Fruit fly (Drosophila melanogaster) whole organism, prepupa: Measurements from ENCODE around the gene CG42828.

ENCODE experiments used
- CG10631 ChIP-seq: fragments of 200-800 bp; sonication (Bioruptor generic); optimal IDR thresholded peaks from 2 replicates; lab custom pipeline; 2016; ENCODE audit warnings: missing biosample characterization, missing genetic modification characterization
- CG10669 ChIP-seq: fragments of 200-800 bp; sonication (Bioruptor generic); optimal IDR thresholded peaks from 3 replicates; lab custom pipeline; 2018; ENCODE audit warnings: missing biosample characterization, mild to moderate bottlenecking, missing genetic modification characterization, moderate library complexity
- CG11294 ChIP-seq: fragments of 200-800 bp; sonication (Bioruptor generic); IDR thresholded peaks from 2 replicates; pipeline ENCODE4 v1.3.6; 2022; ENCODE audit warnings: missing biosample characterization, missing genetic modification characterization
- CG11762 ChIP-seq: fragments of 200-800 bp; sonication (Bioruptor generic); optimal IDR thresholded peaks from 3 replicates; lab custom pipeline; 2016; ENCODE audit warnings: missing biosample characterization, missing genetic modification characterization; ENCODE audit not compliant: insufficient read depth
- CG11902 ChIP-seq: fragments of 200-800 bp; sonication (Bioruptor generic); optimal IDR thresholded peaks from 3 replicates; lab custom pipeline; 2016; ENCODE audit warnings: missing biosample characterization, missing genetic modification characterization
- CG1621 ChIP-seq: fragments of 200-800 bp; sonication (Bioruptor generic); optimal IDR thresholded peaks from 3 replicates; lab custom pipeline; 2018; ENCODE audit warnings: missing biosample characterization, mild to moderate bottlenecking, missing genetic modification characterization
- CG16779 ChIP-seq: fragments of 200-800 bp; sonication (Bioruptor generic); optimal IDR thresholded peaks from 3 replicates; lab custom pipeline; 2017; ENCODE audit warnings: missing biosample characterization, mild to moderate bottlenecking, missing genetic modification characterization
- CG3032 ChIP-seq: fragments of 200-800 bp; optimal IDR thresholded peaks from 2 replicates; lab custom pipeline; 2019; ENCODE audit warnings: missing biosample characterization, mild to moderate bottlenecking, missing genetic modification characterization, moderate library complexity
- CG31627 ChIP-seq: fragments of 200-800 bp; sonication (Bioruptor generic); optimal IDR thresholded peaks from 3 replicates; lab custom pipeline; 2016; ENCODE audit warnings: missing biosample characterization, missing genetic modification characterization
- CG34406 ChIP-seq: fragments of 200-800 bp; sonication (Bioruptor generic); optimal IDR thresholded peaks from 3 replicates; lab custom pipeline; 2016; ENCODE audit warnings: missing biosample characterization, missing genetic modification characterization
- CG3919 ChIP-seq: fragments of 200-800 bp; sonication (Bioruptor generic); optimal IDR thresholded peaks from 3 replicates; lab custom pipeline; 2016; ENCODE audit warnings: missing biosample characterization, missing genetic modification characterization
- CG6163 ChIP-seq: fragments of 200-800 bp; sonication (Bioruptor generic); IDR thresholded peaks from 3 replicates; pipeline ENCODE4 v1.3.6; 2022; ENCODE audit warnings: missing biosample characterization, missing genetic modification characterization
- CG6792 ChIP-seq: fragments of 200-800 bp; sonication (Bioruptor generic); optimal IDR thresholded peaks from 3 replicates; lab custom pipeline; 2016; ENCODE audit warnings: missing biosample characterization, missing genetic modification characterization
- CG6854 ChIP-seq: fragments of 200-800 bp; sonication (Bioruptor generic); optimal IDR thresholded peaks from 2 replicates; lab custom pipeline; 2017; ENCODE audit warnings: missing biosample characterization, mild to moderate bottlenecking, missing genetic modification characterization
- CG7368 ChIP-seq: fragments of 200-800 bp; sonication (Bioruptor generic); optimal IDR thresholded peaks from 3 replicates; lab custom pipeline; 2016; ENCODE audit warnings: missing biosample characterization, missing genetic modification characterization
- CG8119 ChIP-seq: fragments of 200-800 bp; sonication (Bioruptor generic); IDR thresholded peaks from 3 replicates; pipeline ENCODE4 v1.3.6; 2022; ENCODE audit warnings: missing biosample characterization, missing genetic modification characterization
- CG8319 ChIP-seq: fragments of 200-800 bp; sonication (Bioruptor generic); optimal IDR thresholded peaks from 3 replicates; lab custom pipeline; 2016; ENCODE audit warnings: missing biosample characterization, missing genetic modification characterization
- CG8632 ChIP-seq: fragments of 200-800 bp; sonication (Bioruptor generic); optimal IDR thresholded peaks from 3 replicates; lab custom pipeline; 2016; ENCODE audit warnings: missing biosample characterization, missing genetic modification characterization
- CG9139 ChIP-seq: fragments of 200-800 bp; sonication (Bioruptor generic); optimal IDR thresholded peaks from 3 replicates; lab custom pipeline; 2017; ENCODE audit warnings: missing biosample characterization, mild to moderate bottlenecking, missing genetic modification characterization
- Eip75B ChIP-seq: fragments of 200-800 bp; sonication (Bioruptor generic); optimal IDR thresholded peaks from 3 replicates; lab custom pipeline; 2016; ENCODE audit warnings: missing biosample characterization, missing genetic modification characterization
- Eip78C ChIP-seq: fragments of 200-800 bp; sonication (Bioruptor generic); peaks from one replicate; lab custom pipeline; 2016; ENCODE audit warnings: missing biosample characterization, missing genetic modification characterization
- Eip93F ChIP-seq: fragments of 200-800 bp; sonication (Bioruptor generic); optimal IDR thresholded peaks from 2 replicates; lab custom pipeline; 2016; ENCODE audit warnings: missing biosample characterization, mild to moderate bottlenecking, missing genetic modification characterization
- Ets21C ChIP-seq: fragments of 200-800 bp; sonication (Bioruptor generic); optimal IDR thresholded peaks from 3 replicates; lab custom pipeline; 2016; ENCODE audit warnings: missing biosample characterization, missing genetic modification characterization
- Ets96B ChIP-seq: fragments of 200-800 bp; optimal IDR thresholded peaks from 2 replicates; lab custom pipeline; 2019; ENCODE audit warnings: missing biosample characterization, mild to moderate bottlenecking, missing genetic modification characterization, moderate library complexity
- Gug ChIP-seq: fragments of 200-800 bp; sonication (Bioruptor generic); IDR thresholded peaks from 2 replicates; pipeline ENCODE4 v1.3.6; 2022; ENCODE audit warnings: missing biosample characterization, missing genetic modification characterization
- Hr39 ChIP-seq: fragments of 200-800 bp; sonication (Bioruptor generic); optimal IDR thresholded peaks from 2 replicates; lab custom pipeline; 2016; ENCODE audit warnings: missing biosample characterization, missing genetic modification characterization
- Hr4 ChIP-seq: fragments of 200-800 bp; sonication (Bioruptor generic); optimal IDR thresholded peaks from 3 replicates; lab custom pipeline; 2016; ENCODE audit warnings: missing biosample characterization, missing genetic modification characterization
- Lpt ChIP-seq: fragments of 200-800 bp; sonication (Bioruptor generic); optimal IDR thresholded peaks from 3 replicates; lab custom pipeline; 2016; ENCODE audit warnings: missing biosample characterization, missing genetic modification characterization
- Met ChIP-seq: fragments of 200-800 bp; sonication (Bioruptor generic); optimal IDR thresholded peaks from 3 replicates; lab custom pipeline; 2016; ENCODE audit warnings: missing biosample characterization, missing genetic modification characterization
- OdsH ChIP-seq: fragments of 200-800 bp; sonication (Bioruptor generic); optimal IDR thresholded peaks from 3 replicates; lab custom pipeline; 2016; ENCODE audit warnings: missing biosample characterization, missing genetic modification characterization
- Sox102F ChIP-seq: fragments of 200-800 bp; sonication (Bioruptor generic); optimal IDR thresholded peaks from 2 replicates; lab custom pipeline; 2016; ENCODE audit warnings: missing biosample characterization, mild to moderate bottlenecking, missing genetic modification characterization
- Sox14 ChIP-seq: fragments of 200-800 bp; sonication (Bioruptor generic); optimal IDR thresholded peaks from 3 replicates; lab custom pipeline; 2016; ENCODE audit warnings: missing biosample characterization, missing genetic modification characterization
- Sox15 ChIP-seq: fragments of 200-800 bp; sonication (Bioruptor generic); optimal IDR thresholded peaks from 3 replicates; lab custom pipeline; 2016; ENCODE audit warnings: missing biosample characterization, missing genetic modification characterization
- achi ChIP-seq: fragments of 200-800 bp; sonication (Bioruptor generic); optimal IDR thresholded peaks from 3 replicates; lab custom pipeline; 2016; ENCODE audit warnings: missing biosample characterization, missing genetic modification characterization
- acj6 ChIP-seq: fragments of 200-800 bp; sonication (Bioruptor generic); optimal IDR thresholded peaks from 3 replicates; lab custom pipeline; 2016; ENCODE audit warnings: missing biosample characterization, missing genetic modification characterization
- eg ChIP-seq: fragments of 200-800 bp; sonication (Bioruptor generic); IDR thresholded peaks from 3 replicates; pipeline ENCODE4 v1.3.6; 2022; ENCODE audit warnings: missing biosample characterization, missing genetic modification characterization
- esn ChIP-seq: fragments of 200-800 bp; sonication (Bioruptor generic); optimal IDR thresholded peaks from 2 replicates; lab custom pipeline; 2016; ENCODE audit warnings: missing biosample characterization, mild to moderate bottlenecking, missing genetic modification characterization, moderate library complexity
- fd59A ChIP-seq: fragments of 200-800 bp; sonication (Bioruptor generic); optimal IDR thresholded peaks from 2 replicates; lab custom pipeline; 2017; ENCODE audit warnings: missing biosample characterization, mild to moderate bottlenecking, missing genetic modification characterization, missing genetic modification reagents
- fd85E ChIP-seq: fragments of 200-800 bp; sonication (Bioruptor generic); optimal IDR thresholded peaks from 3 replicates; lab custom pipeline; 2016; ENCODE audit warnings: missing biosample characterization, missing genetic modification characterization
- lz ChIP-seq: fragments of 200-800 bp; sonication (Bioruptor generic); optimal IDR thresholded peaks from 3 replicates; lab custom pipeline; 2016; ENCODE audit warnings: missing biosample characterization, missing genetic modification characterization
- pdm3 ChIP-seq: fragments of 200-800 bp; sonication (Bioruptor generic); optimal IDR thresholded peaks from 3 replicates; lab custom pipeline; 2016; ENCODE audit warnings: missing biosample characterization, missing genetic modification characterization
- salr ChIP-seq, 2 experiments: fragments of 200-800 bp; sonication (Bioruptor generic); optimal IDR thresholded peaks; 3 replicates each; lab custom pipeline; 2016 to 2018; ENCODE audit warnings: missing biosample characterization in 2 of 2, missing genetic modification characterization in 2 of 2, mild to moderate bottlenecking in 1 of 2
- spab ChIP-seq: fragments of 200-800 bp; sonication (Bioruptor generic); optimal IDR thresholded peaks from 2 replicates; lab custom pipeline; 2017; ENCODE audit warnings: missing biosample characterization, mild to moderate bottlenecking, missing genetic modification characterization, missing genetic modification reagents
- ss ChIP-seq, 2 experiments: fragments of 200-800 bp; sonication (Bioruptor generic); optimal IDR thresholded peaks; 2 replicates in 1 of 2; 3 replicates in 1 of 2; lab custom pipeline; 2017 to 2018; ENCODE audit warnings: mild to moderate bottlenecking in 2 of 2, missing biosample characterization in 2 of 2, missing genetic modification characterization in 2 of 2, moderate library complexity in 1 of 2
- topi ChIP-seq: fragments of 200-800 bp; sonication (Bioruptor generic); optimal IDR thresholded peaks from 3 replicates; lab custom pipeline; 2016; ENCODE audit warnings: missing biosample characterization, missing genetic modification characterization
- vri ChIP-seq: fragments of 200-800 bp; sonication (Bioruptor generic); optimal IDR thresholded peaks from 3 replicates; lab custom pipeline; 2016; ENCODE audit warnings: missing biosample characterization, mild to moderate bottlenecking, missing genetic modification characterization

CG42828 gene

dm6 chr3R:23347432-23348305, 25.8 kb upstream of the CG42828 start, which contains the start of gene PolE1 (continued):
- TF ChIP-seq CG11762 (GFP tag; lab: Kevin White, UChicago) (no peak), pdm3 (GFP tag; lab: Kevin White, UChicago) (peak; percentile 9), Sox14 (GFP tag; lab: Kevin White, UChicago) (peak; percentile 11), CG6854 (no peak), eg (GFP tag; lab: Robert Waterston, UW) (no peak; the same call in 2 of the 3 replicates), vri (peak; percentile 6), CG31627 (GFP tag; lab: Kevin White, UChicago) (peak; percentile 9), Lpt (no peak), achi (GFP tag; lab: Kevin White, UChicago) (no peak), Ets96B (tag; lab: Kevin White, UChicago) (no peak), Hr4 (GFP tag; lab: Kevin White, UChicago) (no peak), CG8632 (GFP tag; lab: Kevin White, UChicago) (no peak), Eip75B (GFP tag; lab: Kevin White, UChicago) (no peak), CG34406 (no peak), CG16779 (tag; lab: Kevin White, UChicago) (no peak), CG1621 (tag; lab: Kevin White, UChicago) (no peak), Eip93F (no peak), CG3032 (tag; lab: Kevin White, UChicago) (peak; percentile 23), Met (GFP tag; lab: Kevin White, UChicago) (no peak), CG10669 (GFP tag; lab: Kevin White, UChicago) (no peak), salr (GFP tag; optimal IDR thresholded peaks at IDR 0.05; lab: Kevin White, UChicago) (no peak)

DNA sequence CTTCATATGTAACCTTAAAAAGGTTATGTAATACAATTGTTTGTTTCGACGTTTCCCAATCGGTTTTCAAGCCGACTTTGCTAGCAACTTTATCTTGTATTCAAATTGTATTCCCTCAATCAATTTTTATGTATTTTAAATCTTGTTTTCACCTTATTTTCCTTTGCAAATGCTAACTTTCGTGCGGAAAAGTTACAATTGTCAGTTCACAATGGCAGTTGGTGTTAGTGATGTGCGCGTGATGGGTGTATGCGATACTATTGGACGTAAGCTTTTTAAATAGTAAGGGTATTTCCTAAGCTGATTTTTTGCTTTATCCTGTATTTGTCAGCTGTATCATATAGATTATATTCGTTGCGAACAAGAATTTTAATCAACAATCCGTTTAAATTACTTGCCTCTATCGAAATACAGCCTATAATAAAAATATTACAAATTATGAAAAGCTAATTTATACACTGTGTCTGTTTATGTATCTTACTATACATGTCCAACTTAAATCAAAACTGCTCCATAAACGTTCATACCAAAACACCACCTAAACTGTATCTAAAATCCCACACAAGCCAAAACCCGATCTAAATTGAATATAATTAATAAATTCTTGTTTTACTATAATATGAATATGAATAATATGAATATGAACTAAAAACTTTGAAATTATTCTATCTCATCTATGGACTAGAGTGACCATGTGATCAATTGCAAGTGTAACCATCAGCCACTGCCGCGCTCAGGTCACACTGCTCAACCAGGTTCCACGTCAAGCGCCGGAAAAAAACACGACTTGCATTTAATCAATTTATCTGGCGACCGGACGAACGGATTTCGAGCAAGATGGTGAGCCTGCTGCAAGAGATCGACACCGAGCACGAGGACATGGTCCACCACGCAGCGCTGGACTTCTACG, 17.4 kb upstream of the CG42828 start, which contains the start of the genes ATPsynCF6 and Sec13:
TSS of gene ATPsynCF6 (minus strand) at position 236 of the 910 bp plus-strand sequence.
TSS of gene Sec13 (plus strand) at position 450 of the 910 bp plus-strand sequence.
- TF ChIP-seq CG8119 (GFP tag; lab: Robert Waterston, UW) (peak; percentile 61; the same call in 1 of the 3 replicates), CG10631 (GFP tag; lab: Kevin White, UChicago) (peak; percentile 66), fd59A (GFP tag; lab: Kevin White, UChicago) (no peak), Sox102F (GFP tag; lab: Kevin White, UChicago) (no peak), Eip78C (GFP tag; lab: Kevin White, UChicago) (peak; percentile 79), topi (GFP tag; lab: Kevin White, UChicago) (peak; percentile 53), Met (GFP tag; lab: Kevin White, UChicago) (peak; percentile 46), CG3919 (GFP tag; lab: Kevin White, UChicago) (peak; percentile 62), fd85E (GFP tag; lab: Kevin White, UChicago) (no peak), acj6 (GFP tag; lab: Kevin White, UChicago) (peak; percentile 36), Sox15 (peak; percentile 7), CG16779 (tag; lab: Kevin White, UChicago) (no peak), spab (GFP tag; lab: Kevin White, UChicago) (no peak), Gug (GFP tag; lab: Robert Waterston, UW) (peak; percentile 43; the same call in 1 of the 2 replicates), CG11902 (GFP tag; lab: Kevin White, UChicago) (peak; percentile 29), pdm3 (GFP tag; lab: Kevin White, UChicago) (peak; percentile 50), CG6163 (GFP tag; lab: Robert Waterston, UW) (peak; percentile 54; the same call in 2 of the 3 replicates), Ets21C (GFP tag; lab: Kevin White, UChicago) (peak; percentile 38), ss (GFP tag; optimal IDR thresholded peaks at IDR 0.05; lab: Kevin White, UChicago) (peak in 1 of 2 experiments; percentile 20), esn (GFP tag; lab: Kevin White, UChicago) (peak; percentile 52), Eip75B (GFP tag; lab: Kevin White, UChicago) (peak; percentile 1), lz (GFP tag; lab: Kevin White, UChicago) (peak; percentile 63), CG10669 (GFP tag; lab: Kevin White, UChicago) (peak; percentile 35), CG7368 (GFP tag; lab: Kevin White, UChicago) (peak; percentile 20), CG11294 (GFP tag; lab: Robert Waterston, UW) (peak; percentile 24; the same call in 1 of the 2 replicates), CG3032 (tag; lab: Kevin White, UChicago) (peak; percentile 61), CG6792 (GFP tag; lab: Kevin White, UChicago) (peak; percentile 39), Sox14 (GFP tag; lab: Kevin White, UChicago) (peak; percentile 33), CG8319 (GFP tag; lab: Kevin White, UChicago) (no peak), Hr39 (GFP tag; lab: Kevin White, UChicago) (peak; percentile 43), OdsH (GFP tag; lab: Kevin White, UChicago) (peak; percentile 52), CG9139 (no peak)
